Worm (Caenorhabditis elegans): ENCODE measurements around the gene hrg-6.

hrg-6 gene

ce11 chrIV:11044377-11044776, 12.0 kb downstream of the hrg-6 start:
- TF ChIP-seq nhr-67 (tag; optimal IDR thresholded peaks at IDR 0.05): no peak

ce11 chrIV:11048871-11049270, 16.5 kb downstream of the hrg-6 start, which contains the start of gene F36H1.11:
F36H1.11 (plus strand) TSS chrIV:11049171.
- TF ChIP-seq nhr-28 (tag; optimal IDR thresholded peaks at IDR 0.05): no peak
- TF ChIP-seq egl-27 (tag; optimal IDR thresholded peaks at IDR 0.05): no peak
- TF ChIP-seq lin-39 (tag; optimal IDR thresholded peaks at IDR 0.05): no peak
- no peak for TF ChIP-seq elt-2 (tag; optimal IDR thresholded peaks at IDR 0.05)
- TF ChIP-seq nhr-25 (tag; optimal IDR thresholded peaks at IDR 0.05): no peak
- no peak for TF ChIP-seq lsy-12 (tag; optimal IDR thresholded peaks at IDR 0.05)
- TF ChIP-seq fos-1 (tag; optimal IDR thresholded peaks at IDR 0.05): no peak
- no peak for TF ChIP-seq sea-2 (GFP tag; optimal IDR thresholded peaks at IDR 0.05)
- TF ChIP-seq elt-1 (tag; optimal IDR thresholded peaks at IDR 0.05): no peak
- no peak for TF ChIP-seq R02D3.7 (tag; optimal IDR thresholded peaks at IDR 0.05)
- TF ChIP-seq nhr-67 (tag; optimal IDR thresholded peaks at IDR 0.05): no peak

DNA sequence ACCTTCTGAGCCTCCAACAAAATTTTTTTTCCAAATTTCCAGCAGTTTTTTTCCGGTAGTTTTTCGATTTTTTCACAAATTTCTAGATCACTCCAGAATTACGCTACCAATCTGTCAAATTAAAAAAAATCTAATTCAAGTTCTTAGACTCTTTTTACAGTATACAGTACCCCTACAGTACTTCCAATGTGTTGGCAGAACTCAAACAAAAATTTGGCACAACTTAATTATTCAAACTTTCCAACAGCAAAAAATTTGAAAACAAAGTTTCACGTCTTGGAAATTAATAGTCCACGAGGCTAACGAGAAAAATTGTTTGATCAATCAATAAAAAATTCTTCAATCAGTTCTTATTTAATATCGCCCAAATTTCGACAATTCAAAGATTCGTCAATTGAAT, 17.4 kb downstream of the hrg-6 start, which contains the start of gene F36H1.3:
TSS of gene F36H1.3 (plus strand) at position 323 of the 400 bp plus-strand sequence.
- TF ChIP-seq daf-12 (tag; optimal IDR thresholded peaks at IDR 0.05) (no peak), ceh-9 (tag; optimal IDR thresholded peaks at IDR 0.05) (no peak), nhr-76 (tag; optimal IDR thresholded peaks at IDR 0.05) (no peak), ceh-28 (tag; optimal IDR thresholded peaks at IDR 0.05) (no peak), lin-15B (tag; optimal IDR thresholded peaks at IDR 0.05) (no peak), mml-1 (tag; optimal IDR thresholded peaks at IDR 0.05) (no peak), skn-1 (tag; optimal IDR thresholded peaks at IDR 0.05) (no peak)

ce11 chrIV:11051963-11052362, 19.6 kb downstream of the hrg-6 start:
- TF ChIP-seq tbx-2 (tag; optimal IDR thresholded peaks at IDR 0.05): no peak
- TF ChIP-seq nfya-1 (tag; optimal IDR thresholded peaks at IDR 0.05; ENCODE audit: insufficient read depth): no peak
- TF ChIP-seq nhr-28 (tag; optimal IDR thresholded peaks at IDR 0.05): no peak
- no peak for TF ChIP-seq ama-1 (optimal IDR thresholded peaks at IDR 0.05)

DNA sequence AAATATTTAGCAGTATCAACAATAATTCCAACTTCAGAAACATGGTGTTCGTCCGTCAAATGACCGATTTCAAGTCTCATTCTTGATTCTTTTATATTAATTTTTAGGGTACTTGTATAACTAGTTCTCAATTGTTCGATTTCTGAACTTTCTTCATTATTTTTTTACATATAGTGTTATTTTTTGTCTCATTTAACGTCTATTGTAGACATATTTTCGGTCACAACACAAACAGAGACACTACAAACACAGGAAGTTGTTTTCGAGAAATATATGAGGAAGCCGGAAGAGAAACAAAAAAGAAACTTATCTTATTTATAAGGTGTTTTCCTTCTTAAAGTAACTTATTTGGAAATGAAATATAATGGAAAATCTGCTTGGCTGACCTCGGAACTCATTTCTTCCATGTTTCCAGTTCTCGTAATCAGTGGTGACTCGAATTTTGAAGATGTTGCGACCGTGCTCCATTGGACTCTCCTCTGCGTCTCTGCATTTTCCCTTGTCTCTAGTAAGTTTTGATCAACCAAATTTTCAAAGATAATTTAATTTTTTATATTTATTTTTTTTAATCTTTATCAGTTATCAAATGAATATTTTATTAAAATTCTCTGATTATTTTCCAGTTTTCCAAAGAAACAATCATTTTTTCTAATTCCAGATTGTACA, 21.4 kb downstream of the hrg-6 start, which contains the start of the genes F36H1.12 and lin-3:
TSS of gene F36H1.12 (minus strand) at position 51 of the 666 bp plus-strand sequence.
TSS of gene lin-3 (plus strand) at position 657 of the 666 bp plus-strand sequence.
- TF ChIP-seq nfya-1 (tag; optimal IDR thresholded peaks at IDR 0.05; ENCODE audit: insufficient read depth) (no peak), ceh-9 (tag; optimal IDR thresholded peaks at IDR 0.05) (no peak), elt-1 (tag; optimal IDR thresholded peaks at IDR 0.05) (no peak), nhr-23 (tag; optimal IDR thresholded peaks at IDR 0.05) (no peak), nhr-76 (tag; optimal IDR thresholded peaks at IDR 0.05) (no peak), ztf-4 (tag; optimal IDR thresholded peaks at IDR 0.05) (no peak), nhr-11 (tag; optimal IDR thresholded peaks at IDR 0.05) (no peak), zag-1 (tag; optimal IDR thresholded peaks at IDR 0.05) (no peak), ceh-28 (tag; optimal IDR thresholded peaks at IDR 0.05) (no peak), nhr-25 (tag; optimal IDR thresholded peaks at IDR 0.05) (no peak), pha-4 (tag; optimal IDR thresholded peaks at IDR 0.05) (no peak), nhr-43 (tag; optimal IDR thresholded peaks at IDR 0.05; ENCODE audit: poor library complexity, severe bottlenecking) (no peak), daf-12 (tag; optimal IDR thresholded peaks at IDR 0.05) (no peak)

ce11 chrIV:11062984-11063613, 30.7 kb downstream of the hrg-6 start:
- no peak for TF ChIP-seq ama-1 (optimal IDR thresholded peaks at IDR 0.05)
- no peak for TF ChIP-seq sea-2 (GFP tag; optimal IDR thresholded peaks at IDR 0.05)
- no peak for TF ChIP-seq egl-5 (tag; optimal IDR thresholded peaks at IDR 0.05)
- no peak for TF ChIP-seq nhr-67 (tag; optimal IDR thresholded peaks at IDR 0.05)
- TF ChIP-seq elt-2 (tag; optimal IDR thresholded peaks at IDR 0.05): no peak
- TF ChIP-seq nhr-23 (tag; optimal IDR thresholded peaks at IDR 0.05): no peak
- peak; percentile 41 for TF ChIP-seq ceh-28 (tag; optimal IDR thresholded peaks at IDR 0.05)
- no peak for TF ChIP-seq unc-39 (tag; optimal IDR thresholded peaks at IDR 0.05)
- TF ChIP-seq ceh-82 (tag; optimal IDR thresholded peaks at IDR 0.05): peak; percentile 4
- no peak for TF ChIP-seq lin-15B (tag; optimal IDR thresholded peaks at IDR 0.05)
- peak; percentile 32 for TF ChIP-seq nfya-1 (tag; optimal IDR thresholded peaks at IDR 0.05; ENCODE audit: insufficient read depth)
- no peak for TF ChIP-seq R02D3.7 (tag; optimal IDR thresholded peaks at IDR 0.05)
- TF ChIP-seq nhr-237 (tag; optimal IDR thresholded peaks at IDR 0.05): no peak
- TF ChIP-seq snpc-4 (tag; optimal IDR thresholded peaks at IDR 0.05): no peak
- TF ChIP-seq daf-12 (tag; optimal IDR thresholded peaks at IDR 0.05): peak; percentile 28
- TF ChIP-seq ztf-4 (tag; optimal IDR thresholded peaks at IDR 0.05): no peak
- TF ChIP-seq ztf-11 (tag; optimal IDR thresholded peaks at IDR 0.05): no peak
- TF ChIP-seq nhr-77 (tag; optimal IDR thresholded peaks at IDR 0.05): no peak
- no peak for TF ChIP-seq aly-2 (tag; optimal IDR thresholded peaks at IDR 0.05)
